Fruit fly (Drosophila melanogaster) Kc167 (cell line): Measurements from ENCODE around the gene Galphaf.

Experiments used
- insv ChIP-seq: fragments of >200 bp; optimal IDR thresholded peaks from 3 replicates; lab custom pipeline; 2018; ENCODE audit warnings: missing external identifiers
- psq ChIP-seq: fragments of >200 bp; optimal IDR thresholded peaks from 2 replicates; lab custom pipeline; 2017; ENCODE audit warnings: missing external identifiers
- ttk ChIP-seq: sonication (Bioruptor generic); optimal IDR thresholded peaks from 2 replicates; lab custom pipeline; 2017; ENCODE audit warnings: missing external identifiers

DNA sequence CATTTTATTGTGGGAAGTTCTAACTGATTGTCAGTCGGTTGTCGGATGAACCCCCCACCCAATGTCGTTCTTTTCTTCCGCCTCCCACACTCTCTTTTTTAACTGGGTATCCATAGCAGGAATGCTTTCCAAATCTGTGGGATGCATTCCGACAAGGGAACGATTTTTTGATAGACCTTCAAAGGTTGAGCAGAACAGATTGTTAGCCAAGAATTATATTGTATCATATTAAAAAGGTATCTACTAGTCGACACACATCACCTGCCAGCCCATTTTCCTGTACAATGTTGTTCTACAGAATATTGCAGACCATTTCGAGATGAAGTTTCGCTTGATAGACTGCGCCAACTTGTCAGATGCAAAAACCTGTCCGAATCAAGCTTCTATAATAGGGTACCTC is 37.9 kb downstream of the Galphaf start:
- no peak for TF ChIP-seq psq (lab: Kevin White, UChicago)
- no peak for TF ChIP-seq insv (lab: Kevin White, UChicago)
- no peak for TF ChIP-seq ttk (lab: Kevin White, UChicago)
